Worm (Caenorhabditis elegans) whole organism, L1 larva: ENCODE measurements around the gene pqn-80.

ENCODE experiments used
- C34B4.2 ChIP-seq: sonication (generic microtip); optimal IDR thresholded peaks from 2 replicates; lab custom pipeline; 2017; ENCODE audit warnings: mild to moderate bottlenecking, missing genetic modification characterization, missing compliant biosample characterization
- F16B12.6 ChIP-seq: fragments of 150-350 bp; optimal IDR thresholded peaks from 2 replicates; lab custom pipeline; 2014; ENCODE audit warnings: missing biosample characterization, missing genetic modification characterization
- alr-1 ChIP-seq: fragments of 200-800 bp; sonication (Bioruptor generic); optimal IDR thresholded peaks from 2 replicates; lab custom pipeline; 2018; ENCODE audit warnings: borderline replicate concordance, mild to moderate bottlenecking, missing genetic modification characterization, missing compliant biosample characterization
- ama-1 ChIP-seq: fragments of 150-350 bp; optimal IDR thresholded peaks from 2 replicates; lab custom pipeline; 2014
- ceh-88 ChIP-seq: fragments of 200-800 bp; sonication (Bioruptor generic); IDR thresholded peaks from 2 replicates; pipeline ENCODE4 v1.3.6; 2022; ENCODE audit warnings: missing genetic modification characterization, missing compliant biosample characterization
- ceh-90 ChIP-seq: sonication (generic microtip); optimal IDR thresholded peaks from 2 replicates; lab custom pipeline; 2016; ENCODE audit warnings: missing genetic modification characterization, missing compliant biosample characterization
- dpl-1 ChIP-seq, 3 experiments: fragments of 150-350 bp in 2 of 3; sonication (generic microtip) in 1 of 3; optimal IDR thresholded peaks; 2 replicates each; lab custom pipeline; 2014 to 2017; ENCODE audit warnings: missing biosample characterization in 3 of 3, missing genetic modification characterization in 3 of 3, missing genetic modification reagents in 3 of 3
- efl-3 ChIP-seq: fragments of 200-800 bp; sonication (Bioruptor generic); optimal IDR thresholded peaks from 2 replicates; lab custom pipeline; 2018; ENCODE audit warnings: mild to moderate bottlenecking, missing genetic modification characterization, missing compliant biosample characterization
- elt-2 ChIP-seq: sonication (generic microtip); optimal IDR thresholded peaks from 2 replicates; lab custom pipeline; 2016; ENCODE audit warnings: missing genetic modification characterization, mild to moderate bottlenecking, inconsistent platforms, missing compliant biosample characterization, missing genetic modification reagents
- fkh-10 ChIP-seq: sonication (generic microtip); optimal IDR thresholded peaks from 2 replicates; lab custom pipeline; 2017; ENCODE audit warnings: missing biosample characterization, missing genetic modification reagents, missing genetic modification characterization
- hpl-2 ChIP-seq: fragments of 150-350 bp; optimal IDR thresholded peaks from 2 replicates; lab custom pipeline; 2014; ENCODE audit warnings: missing biosample characterization, missing genetic modification reagents, missing genetic modification characterization
- isw-1 ChIP-seq: fragments of 200-800 bp; sonication (Bioruptor generic); IDR thresholded peaks from 2 replicates; pipeline ENCODE4 v1.3.6; 2022; ENCODE audit warnings: missing genetic modification characterization, missing compliant biosample characterization
- lin-14 ChIP-seq: fragments of 200-800 bp; sonication (Bioruptor generic); optimal IDR thresholded peaks from 2 replicates; lab custom pipeline; 2018; ENCODE audit warnings: mild to moderate bottlenecking, missing genetic modification characterization, moderate library complexity, missing compliant biosample characterization
- lin-39 ChIP-seq: fragments of 150-350 bp; optimal IDR thresholded peaks from 2 replicates; lab custom pipeline; 2014; ENCODE audit warnings: missing biosample characterization, missing genetic modification reagents, missing genetic modification characterization
- lsy-2 ChIP-seq, 2 experiments: fragments of 150-350 bp; optimal IDR thresholded peaks; 2 replicates each; lab custom pipeline; 2014; ENCODE audit warnings: missing biosample characterization in 2 of 2, missing genetic modification characterization in 2 of 2
- mef-2 ChIP-seq: fragments of 150-350 bp; optimal IDR thresholded peaks from 2 replicates; lab custom pipeline; 2014; ENCODE audit warnings: missing biosample characterization, missing genetic modification characterization
- nhr-19 ChIP-seq: fragments of 200-800 bp; sonication (Bioruptor generic); conservative IDR thresholded peaks from 2 replicates; pipeline ENCODE4 v1.3.6; 2022; ENCODE audit warnings: missing genetic modification characterization, missing compliant biosample characterization
- nhr-20 ChIP-seq: sonication (generic microtip); optimal IDR thresholded peaks from 2 replicates; lab custom pipeline; 2016; ENCODE audit warnings: mild to moderate bottlenecking, missing genetic modification characterization, missing compliant biosample characterization
- nhr-76 ChIP-seq: sonication (generic microtip); optimal IDR thresholded peaks from 2 replicates; lab custom pipeline; 2017; ENCODE audit warnings: missing biosample characterization, missing genetic modification characterization
- nhr-84 ChIP-seq: sonication (generic microtip); optimal IDR thresholded peaks from 2 replicates; lab custom pipeline; 2017; ENCODE audit warnings: missing biosample characterization, missing genetic modification characterization
- nhr-85 ChIP-seq: sonication (generic microtip); peaks from one replicate; lab custom pipeline; 2016; ENCODE audit warnings: missing genetic modification characterization, inconsistent platforms, missing compliant biosample characterization
- pag-3 ChIP-seq: sonication (generic microtip); optimal IDR thresholded peaks from 2 replicates; lab custom pipeline; 2017; ENCODE audit warnings: missing genetic modification characterization, mild to moderate bottlenecking, missing compliant biosample characterization, antibody characterized with exemption, borderline replicate concordance; ENCODE audit not compliant: insufficient read depth
- pax-3 ChIP-seq: fragments of 200-800 bp; sonication (Bioruptor generic); optimal IDR thresholded peaks from 2 replicates; lab custom pipeline; 2018; ENCODE audit warnings: mild to moderate bottlenecking, missing genetic modification characterization, moderate library complexity, missing compliant biosample characterization
- sptf-1 ChIP-seq: fragments of 150-350 bp; optimal IDR thresholded peaks from 2 replicates; lab custom pipeline; 2014; ENCODE audit warnings: missing biosample characterization, missing genetic modification characterization
- tlp-1 ChIP-seq: fragments of 150-350 bp; optimal IDR thresholded peaks from 2 replicates; lab custom pipeline; 2014; ENCODE audit warnings: missing biosample characterization, missing genetic modification characterization
- unc-30 ChIP-seq: sonication (generic microtip); optimal IDR thresholded peaks from 2 replicates; lab custom pipeline; 2017; ENCODE audit warnings: missing biosample characterization, missing genetic modification characterization
- unc-62 ChIP-seq: fragments of 150-350 bp; optimal IDR thresholded peaks from 2 replicates; lab custom pipeline; 2014; ENCODE audit warnings: missing biosample characterization, missing genetic modification reagents, missing genetic modification characterization
- unc-86 ChIP-seq: sonication (generic microtip); optimal IDR thresholded peaks from 2 replicates; lab custom pipeline; 2016; ENCODE audit warnings: missing genetic modification characterization, missing compliant biosample characterization
- unc-98 ChIP-seq: fragments of 200-800 bp; sonication (Bioruptor generic); IDR thresholded peaks from 2 replicates; pipeline ENCODE4 v1.3.6; 2022; ENCODE audit warnings: missing genetic modification characterization, missing compliant biosample characterization
- vab-15 ChIP-seq: sonication (generic microtip); optimal IDR thresholded peaks from 2 replicates; lab custom pipeline; 2017; ENCODE audit warnings: missing genotype, mild to moderate bottlenecking, missing genetic modification characterization, missing compliant biosample characterization
- xbp-1 ChIP-seq: sonication (generic microtip); optimal IDR thresholded peaks from 2 replicates; lab custom pipeline; 2016; ENCODE audit warnings: missing genetic modification characterization, missing compliant biosample characterization
- zip-4 ChIP-seq: fragments of 200-800 bp; sonication (Bioruptor generic); optimal IDR thresholded peaks from 2 replicates; lab custom pipeline; 2018; ENCODE audit warnings: mild to moderate bottlenecking, missing genetic modification characterization, moderate library complexity, missing compliant biosample characterization

Gene pqn-80

DNA sequence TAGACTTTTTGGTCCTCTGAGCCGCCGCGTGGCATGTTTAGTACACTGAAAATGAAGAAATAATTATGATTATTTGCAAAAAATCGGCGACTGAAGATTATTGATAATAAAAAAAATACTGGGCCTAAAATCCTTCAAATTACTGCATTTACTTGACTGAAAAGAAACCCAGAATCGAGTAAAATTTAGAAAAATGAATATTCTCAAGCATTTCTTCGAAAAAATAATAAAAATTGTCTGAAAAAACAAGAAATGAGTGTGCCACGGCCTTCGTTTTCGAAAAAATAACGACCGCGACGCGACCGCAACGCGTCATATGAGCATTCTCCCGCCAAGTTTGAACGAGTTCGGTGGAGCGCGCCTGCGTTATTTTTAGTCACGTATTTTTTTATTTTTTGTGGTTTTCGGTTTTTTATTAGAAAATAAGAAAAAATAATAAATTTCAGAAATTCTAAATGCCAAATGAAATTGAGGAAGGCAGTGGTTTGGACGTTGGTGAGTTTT lies 61.6 kb downstream of the pqn-80 start, which contains the start of the genes rsp-3 and spin-4 (continued):
- TF ChIP-seq nhr-76 (tag; lab: Kevin White, UChicago) (no peak), ceh-90 (tag; lab: Kevin White, UChicago) (peak; percentile 47), F16B12.6 (tag; lab: Kevin White, UChicago) (peak; percentile 68), alr-1 (no peak), sptf-1 (tag; lab: Kevin White, UChicago) (no peak), nhr-19 (GFP tag; lab: Robert Waterston, UW) (peak; percentile 42; the same call in 1 of the 2 replicates)

DNA sequence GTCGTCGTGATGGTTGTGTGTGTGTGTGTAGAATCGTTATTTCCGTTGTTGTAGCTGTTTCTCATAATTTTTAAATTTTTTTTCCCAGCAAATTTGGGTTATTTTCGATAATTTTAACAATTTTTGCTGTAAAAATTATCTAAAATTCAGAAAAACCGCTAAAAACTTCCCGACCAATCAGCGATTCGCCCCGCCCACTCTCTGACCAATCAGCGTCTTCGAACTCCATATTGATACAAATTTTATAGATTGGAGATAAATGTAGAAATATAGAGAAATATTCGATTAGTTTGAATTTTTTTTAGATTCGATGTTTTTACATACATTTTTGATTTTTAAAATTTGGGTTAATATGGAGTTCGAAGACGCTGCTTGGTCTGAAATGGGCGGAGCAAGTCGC lies 71.2 kb downstream of the pqn-80 start:
- TF ChIP-seq unc-30 (no peak), elt-2 (tag; lab: Kevin White, UChicago) (no peak), unc-86 (tag; lab: Kevin White, UChicago) (no peak), unc-62 (GFP tag; lab: Kevin White, UChicago) (no peak), mef-2 (tag; lab: Kevin White, UChicago) (no peak), vab-15 (tag; lab: Kevin White, UChicago) (no peak), nhr-76 (tag; lab: Kevin White, UChicago) (no peak), nhr-19 (GFP tag; lab: Robert Waterston, UW) (no peak), nhr-84 (tag; lab: Kevin White, UChicago) (no peak), C34B4.2 (no peak), fkh-10 (GFP tag; lab: Kevin White, UChicago) (no peak), xbp-1 (no peak), lin-39 (tag; lab: Kevin White, UChicago) (no peak), pag-3 (tag; lab: Kevin White, UChicago) (no peak), hpl-2 (GFP tag; lab: Kevin White, UChicago) (no peak), ceh-88 (GFP tag; lab: Robert Waterston, UW) (no peak), tlp-1 (tag; lab: Kevin White, UChicago) (no peak), lsy-2 (tag; optimal IDR thresholded peaks at IDR 0.05; lab: Kevin White, UChicago) (no peak), dpl-1 (GFP tag; optimal IDR thresholded peaks at IDR 0.05; lab: Kevin White, UChicago) (no peak), lin-14 (GFP tag; lab: Kevin White, UChicago) (no peak)

- TF ChIP-seq zip-4 (GFP tag; lab: Kevin White, UChicago), result no peak
- TF ChIP-seq nhr-85 (tag; lab: Kevin White, UChicago), result no peak
- TF ChIP-seq pag-3 (tag; lab: Kevin White, UChicago), result no peak
- TF ChIP-seq efl-3 (GFP tag; lab: Kevin White, UChicago), result no peak
- no peak for TF ChIP-seq ceh-88 (GFP tag; lab: Robert Waterston, UW)
- no peak for TF ChIP-seq pax-3 (tag; lab: Kevin White, UChicago)
- no peak for TF ChIP-seq ama-1 (lab: Kevin White, UChicago)
- no peak for TF ChIP-seq nhr-20
- TF ChIP-seq isw-1, result no peak
- no peak for TF ChIP-seq unc-98 (GFP tag; lab: Robert Waterston, UW)
- no peak for TF ChIP-seq mef-2 (tag; lab: Kevin White, UChicago)
- TF ChIP-seq, all 84 proteins: peak for 0
Observed at ce11 chrIII:12699194-12699593, 72.8 kb downstream of the pqn-80 start, which contains the start of gene sas-1. Gene sas-1 (plus strand): TSS chrIII:12699494.
